Worm (Caenorhabditis elegans): Measurements from ENCODE around the gene sod-5.

- TF ChIP-seq lin-13 (tag; optimal IDR thresholded peaks at IDR 0.05) (no peak), unc-62 (GFP tag; optimal IDR thresholded peaks at IDR 0.05) (no peak), nhr-2 (tag; optimal IDR thresholded peaks at IDR 0.05) (no peak), mls-2 (tag; optimal IDR thresholded peaks at IDR 0.05) (no peak), nhr-28 (tag; optimal IDR thresholded peaks at IDR 0.05) (no peak), ztf-11 (tag; optimal IDR thresholded peaks at IDR 0.05) (no peak), pha-4 (tag; optimal IDR thresholded peaks at IDR 0.05) (no peak), drap-1 (GFP tag; optimal IDR thresholded peaks at IDR 0.05) (no peak), sptf-1 (tag; optimal IDR thresholded peaks at IDR 0.05) (no peak), unc-39 (tag; optimal IDR thresholded peaks at IDR 0.05) (no peak), ceh-43 (GFP tag; optimal IDR thresholded peaks at IDR 0.05) (no peak)
Observed at ce11 chrII:4383306-4383705, 34.1 kb upstream of the sod-5 start, which contains the start of gene fkh-6.
